Fruit fly (Drosophila melanogaster): ENCODE data around the gene Jhbp16.

- no peak for TF ChIP-seq CG8478 (optimal IDR thresholded peaks at IDR 0.05)
- no peak for TF ChIP-seq CTCF (optimal IDR thresholded peaks at IDR 0.05)
These were observed 40.2 kb downstream of the Jhbp16 start for dm6 chr3R:21704439-21704838.

All from S2 (cell line).